Fruit fly (Drosophila melanogaster): Measurements from ENCODE around the gene CG12237.
A peak's percentile ranks its signal among the peaks of the same experiment; 100 is the strongest.

CG12237 gene

DNA sequence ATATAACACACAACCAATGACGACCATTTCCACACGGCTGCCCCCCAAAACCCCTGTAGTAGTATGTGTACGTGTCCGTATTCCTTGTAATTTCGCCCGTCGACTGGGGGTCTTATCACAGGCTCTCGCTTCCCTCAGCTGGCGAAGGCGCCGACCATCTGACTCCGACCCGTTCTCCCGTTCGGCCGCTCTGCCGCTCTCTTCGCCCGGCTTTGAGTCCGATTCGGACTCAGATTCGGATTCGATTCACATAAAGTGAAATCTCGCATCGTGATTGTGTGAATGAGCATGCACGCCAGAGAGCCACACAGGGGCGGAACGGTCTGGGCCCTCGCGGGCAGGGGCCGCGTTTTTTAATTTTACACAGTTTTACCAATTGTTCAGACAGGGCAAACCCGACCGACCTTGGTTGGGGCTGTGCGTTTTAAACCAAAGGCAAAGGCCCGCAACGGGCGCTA lies 23.0 kb upstream of the CG12237 start (continued):
- peak; percentile 23 for TF ChIP-seq OdsH (GFP tag; optimal IDR thresholded peaks at IDR 0.05)
- TF ChIP-seq CG6276 (GFP tag; optimal IDR thresholded peaks at IDR 0.05) = no peak
- TF ChIP-seq CG16779 (tag; optimal IDR thresholded peaks at IDR 0.05) = peak; percentile 45
- 0 out of 2 replicates have a peak, but pooled peaks have one; percentile 19 for TF ChIP-seq CG11294 (GFP tag; IDR thresholded peaks at IDR 0.05)
- TF ChIP-seq Hr39 (GFP tag; optimal IDR thresholded peaks at IDR 0.05) = peak; percentile 50
- peak; percentile 58; the same call in 2 of the 3 replicates for TF ChIP-seq CG6163 (GFP tag; IDR thresholded peaks at IDR 0.05)
- TF ChIP-seq eg (GFP tag; IDR thresholded peaks at IDR 0.05) = peak; percentile 80
- TF ChIP-seq CG11762 (GFP tag; optimal IDR thresholded peaks at IDR 0.05; ENCODE audit: insufficient read depth) = no peak
- no peak for TF ChIP-seq CG8319 (GFP tag; optimal IDR thresholded peaks at IDR 0.05)
- peak; percentile 46 for TF ChIP-seq Sox14 (GFP tag; optimal IDR thresholded peaks at IDR 0.05)
- peak; percentile 7 for TF ChIP-seq Smox (GFP tag; optimal IDR thresholded peaks at IDR 0.05)
- peak; percentile 24 for TF ChIP-seq Blimp-1 (GFP tag; optimal IDR thresholded peaks at IDR 0.05)
- peak; percentile 93 for TF ChIP-seq svp (GFP tag)
- TF ChIP-seq Sox102F (GFP tag; optimal IDR thresholded peaks at IDR 0.05) = no peak
- peak; percentile 28; the same call in 1 of the 2 replicates for TF ChIP-seq CG15336 (GFP tag; IDR thresholded peaks at IDR 0.05)
- no peak for TF ChIP-seq CG4318 (GFP tag; optimal IDR thresholded peaks at IDR 0.05)
- TF ChIP-seq CG10669 (GFP tag; optimal IDR thresholded peaks at IDR 0.05) = peak; percentile 22
- no peak for TF ChIP-seq fd85E (GFP tag; optimal IDR thresholded peaks at IDR 0.05)
- TF ChIP-seq acj6 (GFP tag; optimal IDR thresholded peaks at IDR 0.05) = peak; percentile 20
- TF ChIP-seq CG11902 (GFP tag; optimal IDR thresholded peaks at IDR 0.05) = peak; percentile 92

DNA sequence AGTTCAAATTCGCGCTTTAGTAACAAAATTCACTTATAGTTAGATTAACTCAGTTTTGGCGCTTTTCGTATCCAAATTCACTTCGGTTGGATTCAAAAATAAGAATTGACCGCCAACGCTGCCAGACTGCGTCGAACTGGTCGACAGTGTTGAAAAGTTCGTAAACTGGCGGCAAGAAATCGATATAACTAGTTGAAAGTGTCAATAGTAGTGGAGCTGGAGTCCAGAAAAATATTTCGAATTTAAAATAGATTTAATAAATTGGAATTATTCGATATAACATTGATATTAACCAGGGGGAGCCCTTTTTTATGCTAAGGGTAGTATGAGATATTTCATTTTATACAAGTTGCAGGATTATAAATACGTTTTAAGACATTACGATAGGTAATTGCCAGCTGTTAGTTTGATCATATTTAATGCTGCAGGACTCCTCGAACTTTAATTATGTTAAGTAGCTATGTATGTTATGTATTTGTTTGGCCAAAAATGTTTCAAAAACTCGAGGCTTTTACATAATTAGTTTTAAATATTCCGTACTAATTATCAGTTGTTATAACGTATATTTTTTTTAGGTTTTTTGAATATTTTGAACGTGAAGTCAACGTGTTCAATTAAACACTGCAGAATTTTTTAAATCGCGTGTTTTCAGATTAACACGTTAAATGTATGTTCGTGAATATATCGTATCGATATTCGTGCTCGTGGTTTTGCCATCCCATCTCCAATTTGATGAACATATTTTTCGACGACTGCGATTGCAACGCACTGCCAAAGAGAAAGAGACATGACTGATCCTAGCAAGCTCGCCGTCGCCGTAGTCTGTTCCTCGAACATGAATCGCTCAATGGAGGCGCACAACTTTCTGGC lies 21.4 kb upstream of the CG12237 start, which contains the start of the genes CG14223 and Ssu72:
CG14223 (minus strand) TSS at position 113 of the 870 bp plus-strand sequence.
Ssu72 (plus strand) TSS at position 703 of the 870 bp plus-strand sequence.
- peak in 1 of 2 experiments; percentile 19 for TF ChIP-seq salr (GFP tag; optimal IDR thresholded peaks at IDR 0.05)
- TF ChIP-seq Met (GFP tag; optimal IDR thresholded peaks at IDR 0.05) = peak; percentile 32
- peak; percentile 14 for TF ChIP-seq acj6 (GFP tag; optimal IDR thresholded peaks at IDR 0.05)
- TF ChIP-seq Sox14 (GFP tag; optimal IDR thresholded peaks at IDR 0.05) = no peak
- peak; percentile 4 for TF ChIP-seq Hr4 (GFP tag; optimal IDR thresholded peaks at IDR 0.05)
- TF ChIP-seq Eip78C (GFP tag) = peak; percentile 32
- TF ChIP-seq esn (GFP tag; optimal IDR thresholded peaks at IDR 0.05) = peak; percentile 22
- no peak for TF ChIP-seq CG9139 (GFP tag; optimal IDR thresholded peaks at IDR 0.05)
- no peak for TF ChIP-seq Ets96B (tag; optimal IDR thresholded peaks at IDR 0.05)
- no peak for TF ChIP-seq OdsH (GFP tag; optimal IDR thresholded peaks at IDR 0.05)
- TF ChIP-seq CG10631 (GFP tag; optimal IDR thresholded peaks at IDR 0.05) = peak; percentile 15
- TF ChIP-seq CG4318 (GFP tag; optimal IDR thresholded peaks at IDR 0.05) = no peak
- TF ChIP-seq topi (GFP tag; optimal IDR thresholded peaks at IDR 0.05) = peak; percentile 9
- TF ChIP-seq CG8119 (GFP tag; IDR thresholded peaks at IDR 0.05) = no peak

DNA sequence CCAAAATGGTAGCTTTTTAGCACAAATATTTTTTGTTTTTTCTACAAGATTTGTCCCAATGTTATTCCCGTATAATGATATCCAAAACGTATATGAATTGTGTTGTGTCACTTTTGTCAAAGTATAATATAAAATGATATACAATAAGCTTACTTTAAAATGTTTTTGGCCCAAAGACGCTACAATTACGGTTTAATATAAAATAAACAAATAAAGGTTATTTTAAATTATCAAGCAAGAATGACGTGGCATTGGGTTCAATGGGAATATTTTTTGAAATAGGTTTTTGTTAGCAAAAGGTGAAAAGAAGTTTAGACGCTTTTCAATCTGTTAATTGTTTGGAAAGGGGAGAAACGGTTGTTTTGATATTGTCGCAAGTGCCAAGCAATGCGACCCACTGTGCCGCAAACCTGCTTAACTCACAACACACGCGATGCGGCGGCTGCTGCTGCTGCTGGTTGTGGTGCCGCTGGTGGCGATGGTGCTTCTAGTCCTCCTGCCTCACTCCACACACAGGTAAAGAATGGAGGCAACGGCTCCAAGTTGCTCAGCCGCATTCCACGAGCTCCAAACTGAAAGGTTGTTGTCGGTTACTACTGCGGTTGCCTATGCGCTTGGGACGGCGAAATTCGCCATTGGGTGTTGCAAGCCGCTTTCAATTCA lies 20.7 kb upstream of the CG12237 start:
- peak; percentile 56 to 57 for TF ChIP-seq ss (GFP tag; optimal IDR thresholded peaks at IDR 0.05)
- TF ChIP-seq Smox (GFP tag; optimal IDR thresholded peaks at IDR 0.05) = peak; percentile 71
- peak; percentile 10; the same call in 1 of the 3 replicates for TF ChIP-seq eg (GFP tag; IDR thresholded peaks at IDR 0.05)
- no peak for TF ChIP-seq CG8319 (GFP tag; optimal IDR thresholded peaks at IDR 0.05)
- TF ChIP-seq CG6276 (GFP tag; optimal IDR thresholded peaks at IDR 0.05) = peak; percentile 64
- TF ChIP-seq CG8632 (GFP tag; optimal IDR thresholded peaks at IDR 0.05) = no peak
- TF ChIP-seq svp (GFP tag) = peak; percentile 75
- TF ChIP-seq fd59A (GFP tag; optimal IDR thresholded peaks at IDR 0.05) = peak; percentile 55
- no peak for TF ChIP-seq CG16779 (tag; optimal IDR thresholded peaks at IDR 0.05)
- TF ChIP-seq net (GFP tag; optimal IDR thresholded peaks at IDR 0.05) = peak; percentile 63
- TF ChIP-seq Sox14 (GFP tag; optimal IDR thresholded peaks at IDR 0.05) = no peak
- TF ChIP-seq CG32006 (GFP tag; optimal IDR thresholded peaks at IDR 0.05) = peak; percentile 78
- peak; percentile 50 for TF ChIP-seq CG3032 (tag; optimal IDR thresholded peaks at IDR 0.05)
- 0 out of 3 replicates have a peak, but pooled peaks have one; percentile 26 for TF ChIP-seq CG6163 (GFP tag; IDR thresholded peaks at IDR 0.05)
- TF ChIP-seq CG34406 (GFP tag; optimal IDR thresholded peaks at IDR 0.05) = peak; percentile 44
- no peak for TF ChIP-seq fkh (GFP tag; optimal IDR thresholded peaks at IDR 0.05)
- TF ChIP-seq Sox102F (GFP tag; optimal IDR thresholded peaks at IDR 0.05) = peak; percentile 45
- TF ChIP-seq Eip78C (GFP tag) = peak; percentile 91
- TF ChIP-seq Sox15 (GFP tag; optimal IDR thresholded peaks at IDR 0.05) = no peak
- TF ChIP-seq CG8119 (GFP tag; IDR thresholded peaks at IDR 0.05) = no peak
- TF ChIP-seq CG10631 (GFP tag; optimal IDR thresholded peaks at IDR 0.05) = peak; percentile 40
- TF ChIP-seq Eip93F (GFP tag; optimal IDR thresholded peaks at IDR 0.05) = no peak
- peak; percentile 51 for TF ChIP-seq CG3919 (GFP tag; optimal IDR thresholded peaks at IDR 0.05)
- TF ChIP-seq CG15336 (GFP tag; IDR thresholded peaks at IDR 0.05) = no peak
- peak; percentile 7 for TF ChIP-seq CG31627 (GFP tag; optimal IDR thresholded peaks at IDR 0.05)
- peak; percentile 12 for TF ChIP-seq Blimp-1 (GFP tag; optimal IDR thresholded peaks at IDR 0.05)
- peak; percentile 66 for TF ChIP-seq esn (GFP tag; optimal IDR thresholded peaks at IDR 0.05)
- TF ChIP-seq CG11902 (GFP tag; optimal IDR thresholded peaks at IDR 0.05) = no peak

All from whole organism, prepupa.